Worm (Caenorhabditis elegans): ENCODE results near the gene Y94H6A.5.

ce11 chrIV:2742470-2743044 is 38.8 kb upstream of the Y94H6A.5 start, which contains the start of gene nhr-277:
- TF ChIP-seq nhr-28 (tag; optimal IDR thresholded peaks at IDR 0.05) (no peak), nhr-237 (tag; optimal IDR thresholded peaks at IDR 0.05) (no peak), unc-62 (GFP tag; optimal IDR thresholded peaks at IDR 0.05) (no peak), lin-13 (tag; optimal IDR thresholded peaks at IDR 0.05) (no peak), zip-8 (tag; optimal IDR thresholded peaks at IDR 0.05) (no peak), nhr-2 (tag; optimal IDR thresholded peaks at IDR 0.05) (no peak), mep-1 (tag; optimal IDR thresholded peaks at IDR 0.05) (no peak)
